Fruit fly (Drosophila melanogaster): Measurements from ENCODE around the gene Itpr.

dm6 chr3R:5547464-5547943 lies 30.6 kb downstream of the Itpr start, which contains the start of gene CG2519:
- TF ChIP-seq CG7101 (tag; optimal IDR thresholded peaks at IDR 0.05): peak; percentile 50
- TF ChIP-seq pad (GFP tag; optimal IDR thresholded peaks at IDR 0.05): peak; percentile 32
- TF ChIP-seq CG11617 (GFP tag; optimal IDR thresholded peaks at IDR 0.05): peak; percentile 44
- peak; percentile 56 for TF ChIP-seq CG7045 (GFP tag; optimal IDR thresholded peaks at IDR 0.05)
- TF ChIP-seq ovo (GFP tag; optimal IDR thresholded peaks at IDR 0.05): peak; percentile 38
- peak; percentile 21 for TF ChIP-seq Crg-1 (GFP tag; optimal IDR thresholded peaks at IDR 0.05)
- peak; percentile 70 for TF ChIP-seq cic (GFP tag; optimal IDR thresholded peaks at IDR 0.05)
- no peak for TF ChIP-seq CG5204 (GFP tag; optimal IDR thresholded peaks at IDR 0.05)
- no peak for TF ChIP-seq kay (GFP tag; ENCODE audit: borderline replicate concordance)
- TF ChIP-seq cnc (optimal IDR thresholded peaks at IDR 0.05): no peak
- TF ChIP-seq Hr96 (GFP tag; optimal IDR thresholded peaks at IDR 0.05): no peak
